Fruit fly (Drosophila melanogaster) whole organism, prepupa: ENCODE data around the gene CG15395.
A peak's percentile ranks its signal among the peaks of the same experiment; 100 is the strongest.

Experiments used
- Blimp-1 ChIP-seq: fragments of 200-800 bp; sonication (Bioruptor generic); optimal IDR thresholded peaks from 3 replicates; lab custom pipeline; 2017; ENCODE audit warnings: missing biosample characterization, missing genetic modification characterization, mild to moderate bottlenecking, moderate library complexity, missing genetic modification reagents
- CG10669 ChIP-seq: fragments of 200-800 bp; sonication (Bioruptor generic); optimal IDR thresholded peaks from 3 replicates; lab custom pipeline; 2018; ENCODE audit warnings: missing biosample characterization, mild to moderate bottlenecking, missing genetic modification characterization, moderate library complexity
- CG15336 ChIP-seq: fragments of 200-800 bp; sonication (Bioruptor generic); IDR thresholded peaks from 2 replicates; pipeline ENCODE4 v1.3.6; 2022; ENCODE audit warnings: missing biosample characterization, missing genetic modification characterization
- CG1621 ChIP-seq: fragments of 200-800 bp; sonication (Bioruptor generic); optimal IDR thresholded peaks from 3 replicates; lab custom pipeline; 2018; ENCODE audit warnings: missing biosample characterization, mild to moderate bottlenecking, missing genetic modification characterization
- CG16779 ChIP-seq: fragments of 200-800 bp; sonication (Bioruptor generic); optimal IDR thresholded peaks from 3 replicates; lab custom pipeline; 2017; ENCODE audit warnings: missing biosample characterization, mild to moderate bottlenecking, missing genetic modification characterization
- CG31627 ChIP-seq: fragments of 200-800 bp; sonication (Bioruptor generic); optimal IDR thresholded peaks from 3 replicates; lab custom pipeline; 2016; ENCODE audit warnings: missing biosample characterization, missing genetic modification characterization
- CG32006 ChIP-seq: fragments of 200-800 bp; sonication (Bioruptor generic); optimal IDR thresholded peaks from 3 replicates; lab custom pipeline; 2017; ENCODE audit warnings: missing biosample characterization, mild to moderate bottlenecking, missing genetic modification characterization
- CG34406 ChIP-seq: fragments of 200-800 bp; sonication (Bioruptor generic); optimal IDR thresholded peaks from 3 replicates; lab custom pipeline; 2016; ENCODE audit warnings: missing biosample characterization, missing genetic modification characterization
- CG3919 ChIP-seq: fragments of 200-800 bp; sonication (Bioruptor generic); optimal IDR thresholded peaks from 3 replicates; lab custom pipeline; 2016; ENCODE audit warnings: missing biosample characterization, missing genetic modification characterization
- CG6163 ChIP-seq: fragments of 200-800 bp; sonication (Bioruptor generic); IDR thresholded peaks from 3 replicates; pipeline ENCODE4 v1.3.6; 2022; ENCODE audit warnings: missing biosample characterization, missing genetic modification characterization
- CG6276 ChIP-seq: fragments of 200-800 bp; sonication (Bioruptor generic); optimal IDR thresholded peaks from 2 replicates; lab custom pipeline; 2017; ENCODE audit warnings: missing biosample characterization, mild to moderate bottlenecking, missing genetic modification characterization
- CG6792 ChIP-seq: fragments of 200-800 bp; sonication (Bioruptor generic); optimal IDR thresholded peaks from 3 replicates; lab custom pipeline; 2016; ENCODE audit warnings: missing biosample characterization, missing genetic modification characterization
- CG6808 ChIP-seq: fragments of 200-800 bp; sonication (Bioruptor generic); optimal IDR thresholded peaks from 3 replicates; lab custom pipeline; 2017; ENCODE audit warnings: missing biosample characterization, missing genetic modification characterization, mild to moderate bottlenecking, moderate library complexity, missing genetic modification reagents
- Eip78C ChIP-seq: fragments of 200-800 bp; sonication (Bioruptor generic); peaks from one replicate; lab custom pipeline; 2016; ENCODE audit warnings: missing biosample characterization, missing genetic modification characterization
- Eip93F ChIP-seq: fragments of 200-800 bp; sonication (Bioruptor generic); optimal IDR thresholded peaks from 2 replicates; lab custom pipeline; 2016; ENCODE audit warnings: missing biosample characterization, mild to moderate bottlenecking, missing genetic modification characterization
- Ets21C ChIP-seq: fragments of 200-800 bp; sonication (Bioruptor generic); optimal IDR thresholded peaks from 3 replicates; lab custom pipeline; 2016; ENCODE audit warnings: missing biosample characterization, missing genetic modification characterization
- Ets96B ChIP-seq: fragments of 200-800 bp; optimal IDR thresholded peaks from 2 replicates; lab custom pipeline; 2019; ENCODE audit warnings: missing biosample characterization, mild to moderate bottlenecking, missing genetic modification characterization, moderate library complexity
- Hr39 ChIP-seq: fragments of 200-800 bp; sonication (Bioruptor generic); optimal IDR thresholded peaks from 2 replicates; lab custom pipeline; 2016; ENCODE audit warnings: missing biosample characterization, missing genetic modification characterization
- Hr4 ChIP-seq: fragments of 200-800 bp; sonication (Bioruptor generic); optimal IDR thresholded peaks from 3 replicates; lab custom pipeline; 2016; ENCODE audit warnings: missing biosample characterization, missing genetic modification characterization
- Met ChIP-seq: fragments of 200-800 bp; sonication (Bioruptor generic); optimal IDR thresholded peaks from 3 replicates; lab custom pipeline; 2016; ENCODE audit warnings: missing biosample characterization, missing genetic modification characterization
- OdsH ChIP-seq: fragments of 200-800 bp; sonication (Bioruptor generic); optimal IDR thresholded peaks from 3 replicates; lab custom pipeline; 2016; ENCODE audit warnings: missing biosample characterization, missing genetic modification characterization
- Smox ChIP-seq: fragments of 200-800 bp; sonication (Bioruptor generic); optimal IDR thresholded peaks from 3 replicates; lab custom pipeline; 2016; ENCODE audit warnings: missing biosample characterization, missing genetic modification characterization
- Sox102F ChIP-seq: fragments of 200-800 bp; sonication (Bioruptor generic); optimal IDR thresholded peaks from 2 replicates; lab custom pipeline; 2016; ENCODE audit warnings: missing biosample characterization, mild to moderate bottlenecking, missing genetic modification characterization
- Sox15 ChIP-seq: fragments of 200-800 bp; sonication (Bioruptor generic); optimal IDR thresholded peaks from 3 replicates; lab custom pipeline; 2016; ENCODE audit warnings: missing biosample characterization, missing genetic modification characterization
- achi ChIP-seq: fragments of 200-800 bp; sonication (Bioruptor generic); optimal IDR thresholded peaks from 3 replicates; lab custom pipeline; 2016; ENCODE audit warnings: missing biosample characterization, missing genetic modification characterization
- acj6 ChIP-seq: fragments of 200-800 bp; sonication (Bioruptor generic); optimal IDR thresholded peaks from 3 replicates; lab custom pipeline; 2016; ENCODE audit warnings: missing biosample characterization, missing genetic modification characterization
- cyc ChIP-seq: fragments of 200-800 bp; sonication (Bioruptor generic); optimal IDR thresholded peaks from 3 replicates; lab custom pipeline; 2016; ENCODE audit warnings: missing biosample characterization, missing genetic modification characterization
- dac ChIP-seq: fragments of 200-800 bp; sonication (Bioruptor generic); optimal IDR thresholded peaks from 2 replicates; lab custom pipeline; 2017; ENCODE audit warnings: missing biosample characterization, mild to moderate bottlenecking, missing genetic modification characterization
- fd85E ChIP-seq: fragments of 200-800 bp; sonication (Bioruptor generic); optimal IDR thresholded peaks from 3 replicates; lab custom pipeline; 2016; ENCODE audit warnings: missing biosample characterization, missing genetic modification characterization
- lz ChIP-seq: fragments of 200-800 bp; sonication (Bioruptor generic); optimal IDR thresholded peaks from 3 replicates; lab custom pipeline; 2016; ENCODE audit warnings: missing biosample characterization, missing genetic modification characterization
- pdm3 ChIP-seq: fragments of 200-800 bp; sonication (Bioruptor generic); optimal IDR thresholded peaks from 3 replicates; lab custom pipeline; 2016; ENCODE audit warnings: missing biosample characterization, missing genetic modification characterization
- svp ChIP-seq: fragments of 200-800 bp; sonication (Bioruptor generic); peaks from one replicate; lab custom pipeline; 2016; ENCODE audit warnings: missing biosample characterization, missing genetic modification characterization

Gene CG15395

dm6 chr2L:2585285-2585684 lies 24.5 kb upstream of the CG15395 start, which contains the start of gene Drp1 (continued):
- no peak for TF ChIP-seq Ets96B (tag; lab: Kevin White, UChicago)
- no peak for TF ChIP-seq Met (GFP tag; lab: Kevin White, UChicago)
- no peak for TF ChIP-seq CG6792
- no peak for TF ChIP-seq Eip93F
- no peak for TF ChIP-seq Eip78C (GFP tag; lab: Kevin White, UChicago)
- TF ChIP-seq CG6808: no peak
- TF ChIP-seq fd85E (GFP tag; lab: Kevin White, UChicago): no peak
- TF ChIP-seq CG6276 (GFP tag; lab: Kevin White, UChicago): no peak
- TF ChIP-seq CG16779 (tag; lab: Kevin White, UChicago): no peak
- no peak for TF ChIP-seq Sox15 (GFP tag; lab: Kevin White, UChicago)
- no peak for TF ChIP-seq CG34406 (GFP tag; lab: Kevin White, UChicago)
- no peak for TF ChIP-seq CG10669 (GFP tag; lab: Kevin White, UChicago)
- no peak for TF ChIP-seq CG1621 (tag; lab: Kevin White, UChicago)
- TF ChIP-seq Blimp-1 (GFP tag; lab: Kevin White, UChicago): no peak
- no peak for TF ChIP-seq CG15336 (GFP tag; lab: Robert Waterston, UW)
- no peak for TF ChIP-seq CG32006
- TF ChIP-seq, all 60 proteins: peak for 11

dm6 chr2L:2591569-2591968 lies 18.2 kb upstream of the CG15395 start, which contains the start of gene CG15394:
TSS of gene CG15394 (plus strand) at chr2L:2591869.
- TF ChIP-seq CG15336 (GFP tag; lab: Robert Waterston, UW) (no peak), CG31627 (GFP tag; lab: Kevin White, UChicago) (no peak), dac (GFP tag; lab: Kevin White, UChicago) (no peak)

DNA sequence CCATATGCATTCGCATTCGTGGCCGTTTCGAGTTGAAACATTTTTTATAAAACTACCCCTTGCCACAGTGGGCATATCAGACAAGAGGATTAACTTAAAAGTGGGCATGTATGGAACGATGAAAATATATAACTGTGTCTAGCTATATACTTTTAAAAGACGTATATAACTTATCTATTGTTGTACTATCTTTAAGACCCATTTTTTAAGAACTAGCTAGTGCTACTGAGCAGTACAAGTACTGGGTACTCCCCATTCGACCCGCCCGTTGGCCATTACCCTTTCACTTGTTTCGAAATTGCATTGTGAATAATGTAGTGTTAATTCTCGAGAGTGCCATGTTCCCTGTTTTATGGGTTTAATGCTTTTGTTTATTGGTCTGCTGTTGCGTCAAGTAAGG lies 3.1 kb upstream of the CG15395 start:
- TF ChIP-seq lz (GFP tag; lab: Kevin White, UChicago) (peak; percentile 10), CG10669 (GFP tag; lab: Kevin White, UChicago) (peak; percentile 25), Hr39 (GFP tag; lab: Kevin White, UChicago) (peak; percentile 34), svp (GFP tag; lab: Kevin White, UChicago) (peak; percentile 72), Sox102F (GFP tag; lab: Kevin White, UChicago) (peak; percentile 9), CG31627 (GFP tag; lab: Kevin White, UChicago) (peak; percentile 18), OdsH (GFP tag; lab: Kevin White, UChicago) (peak; percentile 13), Met (GFP tag; lab: Kevin White, UChicago) (peak; percentile 30), Smox (GFP tag; lab: Kevin White, UChicago) (peak; percentile 5), pdm3 (GFP tag; lab: Kevin White, UChicago) (peak; percentile 36), Eip93F (no peak), Ets21C (GFP tag; lab: Kevin White, UChicago) (peak; percentile 3), CG16779 (tag; lab: Kevin White, UChicago) (no peak), cyc (GFP tag; lab: Kevin White, UChicago) (peak; percentile 15), Eip78C (GFP tag; lab: Kevin White, UChicago) (peak; percentile 64), acj6 (peak; percentile 12), Hr4 (GFP tag; lab: Kevin White, UChicago) (no peak), CG3919 (peak; percentile 4), CG6163 (GFP tag; lab: Robert Waterston, UW) (no peak), CG15336 (GFP tag; lab: Robert Waterston, UW) (no peak), Ets96B (tag; lab: Kevin White, UChicago) (peak; percentile 3)
- TF ChIP-seq, all 60 proteins: peak for 16

dm6 chr2L:2619887-2620286 lies 10.1 kb downstream of the CG15395 start, which contains the start of gene CG43403:
TSS of gene CG43403 (plus strand) at chr2L:2620187.
- TF ChIP-seq CG31627 (GFP tag; lab: Kevin White, UChicago): no peak
- TF ChIP-seq achi (GFP tag; lab: Kevin White, UChicago): no peak
- no peak for TF ChIP-seq CG10669 (GFP tag; lab: Kevin White, UChicago)

dm6 chr2L:2623947-2624346 lies 14.2 kb downstream of the CG15395 start:
- TF ChIP-seq dac (GFP tag; lab: Kevin White, UChicago): no peak
- TF ChIP-seq, all 60 proteins: peak for 0
